Fruit fly (Drosophila melanogaster): ENCODE measurements around the gene CG15385.

Gene CG15385

dm6 chr2L:2177969-2178809, 34.2 kb downstream of the CG15385 start, which contains the start of gene aop (continued):
- TF ChIP-seq CG11695 (GFP tag; IDR thresholded peaks at IDR 0.05) (no peak), CG8359 (GFP tag; optimal IDR thresholded peaks at IDR 0.05; ENCODE audit: borderline replicate concordance) (no peak), Side (GFP tag; optimal IDR thresholded peaks at IDR 0.05) (no peak), ttk (GFP tag; IDR thresholded peaks at IDR 0.05) (no peak), insv (GFP tag; optimal IDR thresholded peaks at IDR 0.05) (peak in 1 of 2 experiments; percentile 51), bbx (GFP tag; IDR thresholded peaks at IDR 0.05; ENCODE audit: partially characterized antibody) (0 out of 2 replicates have a peak, but pooled peaks have one; percentile 17), sima (GFP tag; optimal IDR thresholded peaks at IDR 0.05) (no peak), CG2120 (GFP tag; optimal IDR thresholded peaks at IDR 0.05) (no peak), CG34422 (GFP tag; IDR thresholded peaks at IDR 0.05) (peak; percentile 58; the same call in 1 of the 3 replicates), NC2β (GFP tag; optimal IDR thresholded peaks at IDR 0.05) (peak; percentile 29), vvl (GFP tag; IDR thresholded peaks at IDR 0.05) (peak; percentile 48; the same call in 1 of the 2 replicates), D19B (GFP tag; optimal IDR thresholded peaks at IDR 0.05) (no peak), CG4282 (GFP tag; optimal IDR thresholded peaks at IDR 0.05) (no peak), CG32772 (GFP tag; IDR thresholded peaks at IDR 0.05) (no peak), CG31388 (GFP tag; optimal IDR thresholded peaks at IDR 0.05) (no peak), Fer2 (tag; optimal IDR thresholded peaks at IDR 0.05) (no peak), CG12104 (GFP tag; optimal IDR thresholded peaks at IDR 0.05) (no peak), CG12155 (GFP tag; optimal IDR thresholded peaks at IDR 0.05) (peak; percentile 42), Dip3 (GFP tag; optimal IDR thresholded peaks at IDR 0.05) (no peak), C15 (GFP tag; IDR thresholded peaks at IDR 0.05) (no peak), HLH4C (GFP tag; IDR thresholded peaks at IDR 0.05; ENCODE audit: partially characterized antibody) (peak; percentile 27; the same call in 1 of the 3 replicates), trem (tag; optimal IDR thresholded peaks at IDR 0.05) (peak; percentile 24), Antp (GFP tag; optimal IDR thresholded peaks at IDR 0.05) (no peak), scrt (GFP tag; optimal IDR thresholded peaks at IDR 0.05) (peak; percentile 42), CrebB (tag; optimal IDR thresholded peaks at IDR 0.05) (peak; percentile 38), D (optimal IDR thresholded peaks at IDR 0.05) (no peak), D (GFP tag; optimal IDR thresholded peaks at IDR 0.05) (peak; percentile 3), dimm (GFP tag; IDR thresholded peaks at IDR 0.05) (no peak), CG8290 (GFP tag; optimal IDR thresholded peaks at IDR 0.05) (no peak), CG8290 (tag; optimal IDR thresholded peaks at IDR 0.05) (peak in 1 of 2 experiments; percentile 72), CG10321 (GFP tag; IDR thresholded peaks at IDR 0.05) (no peak), CG9876 (GFP tag; optimal IDR thresholded peaks at IDR 0.05) (no peak), CG31365 (tag; optimal IDR thresholded peaks at IDR 0.05) (no peak), tup (GFP tag; optimal IDR thresholded peaks at IDR 0.05) (no peak), H15 (GFP tag; IDR thresholded peaks at IDR 0.05) (no peak), Ravus (GFP tag; IDR thresholded peaks at IDR 0.05) (no peak), crp (GFP tag; optimal IDR thresholded peaks at IDR 0.05) (no peak), ATbp (GFP tag; optimal IDR thresholded peaks at IDR 0.05) (no peak), Taf1 (GFP tag; IDR thresholded peaks at IDR 0.05) (no peak), CG6272 (GFP tag; IDR thresholded peaks at IDR 0.05) (no peak), lmd (GFP tag; IDR thresholded peaks at IDR 0.05) (no peak), klu (GFP tag; IDR thresholded peaks at IDR 0.05) (no peak), CG6813 (GFP tag; optimal IDR thresholded peaks at IDR 0.05) (peak; percentile 11), nerfin-1 (tag; optimal IDR thresholded peaks at IDR 0.05) (no peak), CG16779 (GFP tag; IDR thresholded peaks at IDR 0.05) (no peak), CG11247 (GFP tag; IDR thresholded peaks at IDR 0.05) (no peak; the same call in 1 of the 2 replicates), nmo (GFP tag; optimal IDR thresholded peaks at IDR 0.05) (peak; percentile 6), gt (GFP tag; IDR thresholded peaks at IDR 0.05) (no peak), CG43689 (GFP tag; IDR thresholded peaks at IDR 0.05) (no peak), lola (GFP tag; optimal IDR thresholded peaks at IDR 0.05) (no peak)
